Fruit fly (Drosophila melanogaster): ENCODE results near the gene Mad.

DNA sequence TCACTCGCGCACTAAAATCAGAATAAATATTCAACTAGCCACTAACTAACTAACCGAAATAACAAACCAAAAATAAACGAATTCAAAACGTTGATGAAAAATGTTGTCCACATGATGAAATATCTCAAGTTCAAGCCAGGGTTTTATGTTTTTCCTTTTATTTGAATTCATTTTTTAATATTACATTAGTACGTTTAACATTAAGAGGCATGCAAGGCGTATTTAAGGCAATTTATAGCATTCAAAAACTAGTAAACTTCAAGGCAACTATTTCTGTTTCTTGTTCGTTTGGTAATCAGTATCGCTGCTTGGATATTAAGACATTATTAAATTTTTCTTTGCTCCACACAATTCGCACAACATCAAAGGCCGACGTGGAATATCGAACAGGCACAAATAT is 13.5 kb downstream of the Mad start:
- TF ChIP-seq CG8478 (optimal IDR thresholded peaks at IDR 0.05) (no peak), CTCF (optimal IDR thresholded peaks at IDR 0.05) (no peak)

Data from S2 (cell line).